Worm (Caenorhabditis elegans) whole organism, L1 larva: Measurements from ENCODE around the gene Y54G9A.5.

Experiments
- C16A3.4 ChIP-seq: fragments of 150-350 bp; optimal IDR thresholded peaks from 2 replicates; lab custom pipeline; 2014; ENCODE audit warnings: missing biosample characterization, missing genetic modification characterization
- F16B12.6 ChIP-seq: fragments of 150-350 bp; optimal IDR thresholded peaks from 2 replicates; lab custom pipeline; 2014; ENCODE audit warnings: missing biosample characterization, missing genetic modification characterization
- Y116A8C.19 ChIP-seq: sonication (generic microtip); optimal IDR thresholded peaks from 2 replicates; lab custom pipeline; 2016; ENCODE audit warnings: missing compliant biosample characterization, missing genetic modification characterization, borderline replicate concordance
- aly-2 ChIP-seq: fragments of 150-350 bp; optimal IDR thresholded peaks from 2 replicates; lab custom pipeline; 2014; ENCODE audit warnings: missing biosample characterization, missing genetic modification characterization
- ces-1 ChIP-seq: fragments of 150-350 bp; optimal IDR thresholded peaks from 2 replicates; lab custom pipeline; 2014; ENCODE audit warnings: missing biosample characterization, missing genetic modification reagents, missing genetic modification characterization
- dpl-1 ChIP-seq, 3 experiments: fragments of 150-350 bp in 2 of 3; sonication (generic microtip) in 1 of 3; optimal IDR thresholded peaks; 2 replicates each; lab custom pipeline; 2014 to 2017; ENCODE audit warnings: missing biosample characterization in 3 of 3, missing genetic modification characterization in 3 of 3, missing genetic modification reagents in 3 of 3
- dsc-1 ChIP-seq: sonication (generic microtip); optimal IDR thresholded peaks from 2 replicates; lab custom pipeline; 2016; ENCODE audit warnings: mild to moderate bottlenecking, missing genetic modification characterization, missing compliant biosample characterization
- efl-1 ChIP-seq, 4 experiments: fragments of 150-350 bp; optimal IDR thresholded peaks in 3 of 4; peaks in 1 of 4; 1 replicate in 1 of 4; 2 replicates in 3 of 4; lab custom pipeline; 2014; ENCODE audit warnings: missing biosample characterization in 2 of 4, missing genetic modification characterization in 2 of 4, missing genetic modification reagents in 2 of 4
- efl-3 ChIP-seq: fragments of 200-800 bp; sonication (Bioruptor generic); optimal IDR thresholded peaks from 2 replicates; lab custom pipeline; 2018; ENCODE audit warnings: mild to moderate bottlenecking, missing genetic modification characterization, missing compliant biosample characterization
- fkh-10 ChIP-seq: sonication (generic microtip); optimal IDR thresholded peaks from 2 replicates; lab custom pipeline; 2017; ENCODE audit warnings: missing biosample characterization, missing genetic modification reagents, missing genetic modification characterization
- fos-1 ChIP-seq: fragments of 150-350 bp; optimal IDR thresholded peaks from 2 replicates; lab custom pipeline; 2014; ENCODE audit warnings: missing biosample characterization, missing genetic modification characterization
- hlh-4 ChIP-seq: sonication (generic microtip); optimal IDR thresholded peaks from 2 replicates; lab custom pipeline; 2016; ENCODE audit warnings: mild to moderate bottlenecking, missing genetic modification characterization, missing compliant biosample characterization
- hpl-2 ChIP-seq: fragments of 150-350 bp; optimal IDR thresholded peaks from 2 replicates; lab custom pipeline; 2014; ENCODE audit warnings: missing biosample characterization, missing genetic modification reagents, missing genetic modification characterization
- irx-1 ChIP-seq: sonication (generic microtip); optimal IDR thresholded peaks from 2 replicates; lab custom pipeline; 2016; ENCODE audit warnings: missing genetic modification characterization, missing compliant biosample characterization
- jun-1 ChIP-seq: fragments of 150-350 bp; optimal IDR thresholded peaks from 2 replicates; lab custom pipeline; 2014; ENCODE audit warnings: missing biosample characterization, missing genetic modification reagents, missing genetic modification characterization
- lin-13 ChIP-seq: fragments of 150-350 bp; optimal IDR thresholded peaks from 2 replicates; lab custom pipeline; 2014; ENCODE audit warnings: missing biosample characterization, missing genetic modification reagents, missing genetic modification characterization
- lin-14 ChIP-seq: fragments of 200-800 bp; sonication (Bioruptor generic); optimal IDR thresholded peaks from 2 replicates; lab custom pipeline; 2018; ENCODE audit warnings: mild to moderate bottlenecking, missing genetic modification characterization, moderate library complexity, missing compliant biosample characterization
- lin-15B ChIP-seq: fragments of 150-350 bp; sonication (generic microtip); optimal IDR thresholded peaks from 3 replicates; lab custom pipeline; 2014; ENCODE audit warnings: missing biosample characterization, missing genetic modification characterization
- lin-35 ChIP-seq, 2 experiments: fragments of 150-350 bp; optimal IDR thresholded peaks; 2 replicates each; lab custom pipeline; 2014; ENCODE audit warnings: missing biosample characterization in 2 of 2, missing genetic modification characterization in 2 of 2, missing genetic modification reagents in 2 of 2
- lin-39 ChIP-seq: fragments of 150-350 bp; optimal IDR thresholded peaks from 2 replicates; lab custom pipeline; 2014; ENCODE audit warnings: missing biosample characterization, missing genetic modification reagents, missing genetic modification characterization
- lir-3 ChIP-seq: sonication (generic microtip); optimal IDR thresholded peaks from 2 replicates; lab custom pipeline; 2016; ENCODE audit warnings: mild to moderate bottlenecking, missing genetic modification characterization, moderate library complexity, missing compliant biosample characterization; ENCODE audit not compliant: poor library complexity
- mdl-1 ChIP-seq, 2 experiments: fragments of 150-350 bp; optimal IDR thresholded peaks; 2 replicates each; lab custom pipeline; 2014 to 2017; ENCODE audit warnings: missing biosample characterization in 2 of 2, missing genetic modification characterization in 2 of 2, inconsistent platforms in 1 of 2
- mep-1 ChIP-seq: fragments of 150-350 bp; optimal IDR thresholded peaks from 2 replicates; lab custom pipeline; 2014; ENCODE audit warnings: missing biosample characterization, missing genetic modification characterization
- nhr-11 ChIP-seq: fragments of 150-350 bp; optimal IDR thresholded peaks from 2 replicates; lab custom pipeline; 2014; ENCODE audit warnings: missing biosample characterization, missing genetic modification characterization
- nhr-12 ChIP-seq: sonication (generic microtip); optimal IDR thresholded peaks from 2 replicates; lab custom pipeline; 2017; ENCODE audit warnings: missing biosample characterization, missing genetic modification characterization
- nhr-19 ChIP-seq: fragments of 200-800 bp; sonication (Bioruptor generic); conservative IDR thresholded peaks from 2 replicates; pipeline ENCODE4 v1.3.6; 2022; ENCODE audit warnings: missing genetic modification characterization, missing compliant biosample characterization
- nhr-20 ChIP-seq: sonication (generic microtip); optimal IDR thresholded peaks from 2 replicates; lab custom pipeline; 2016; ENCODE audit warnings: mild to moderate bottlenecking, missing genetic modification characterization, missing compliant biosample characterization
- nhr-71 ChIP-seq: sonication (generic microtip); optimal IDR thresholded peaks from 2 replicates; lab custom pipeline; 2016; ENCODE audit warnings: mild to moderate bottlenecking, missing genetic modification characterization, moderate library complexity, missing compliant biosample characterization
- nhr-76 ChIP-seq: sonication (generic microtip); optimal IDR thresholded peaks from 2 replicates; lab custom pipeline; 2017; ENCODE audit warnings: missing biosample characterization, missing genetic modification characterization
- nhr-77 ChIP-seq: fragments of 150-350 bp; optimal IDR thresholded peaks from 2 replicates; lab custom pipeline; 2014; ENCODE audit warnings: missing biosample characterization, missing genetic modification characterization
- nhr-85 ChIP-seq: sonication (generic microtip); peaks from one replicate; lab custom pipeline; 2016; ENCODE audit warnings: missing genetic modification characterization, inconsistent platforms, missing compliant biosample characterization
- nhr-90 ChIP-seq: sonication (generic microtip); optimal IDR thresholded peaks from 2 replicates; lab custom pipeline; 2016; ENCODE audit warnings: mild to moderate bottlenecking, missing genetic modification characterization, missing compliant biosample characterization; ENCODE audit not compliant: poor library complexity
- pag-3 ChIP-seq: sonication (generic microtip); optimal IDR thresholded peaks from 2 replicates; lab custom pipeline; 2017; ENCODE audit warnings: missing genetic modification characterization, mild to moderate bottlenecking, missing compliant biosample characterization, antibody characterized with exemption, borderline replicate concordance; ENCODE audit not compliant: insufficient read depth
- pax-3 ChIP-seq: fragments of 200-800 bp; sonication (Bioruptor generic); optimal IDR thresholded peaks from 2 replicates; lab custom pipeline; 2018; ENCODE audit warnings: mild to moderate bottlenecking, missing genetic modification characterization, moderate library complexity, missing compliant biosample characterization
- skn-1 ChIP-seq: fragments of 150-350 bp; optimal IDR thresholded peaks from 2 replicates; lab custom pipeline; 2014; ENCODE audit warnings: missing biosample characterization, missing genetic modification characterization
- snu-23 ChIP-seq: sonication (generic microtip); optimal IDR thresholded peaks from 2 replicates; lab custom pipeline; 2016; ENCODE audit warnings: missing genetic modification characterization, missing compliant biosample characterization
- sox-4 ChIP-seq: sonication (generic microtip); optimal IDR thresholded peaks from 2 replicates; lab custom pipeline; 2016; ENCODE audit warnings: missing genetic modification characterization, missing compliant biosample characterization
- sup-37 ChIP-seq: fragments of 200-800 bp; sonication (Bioruptor generic); optimal IDR thresholded peaks from 2 replicates; lab custom pipeline; 2018; ENCODE audit warnings: mild to moderate bottlenecking, missing genetic modification characterization, missing compliant biosample characterization
- swsn-7 ChIP-seq: sonication (generic microtip); optimal IDR thresholded peaks from 2 replicates; lab custom pipeline; 2016; ENCODE audit warnings: missing genetic modification characterization, missing compliant biosample characterization
- tbx-2 ChIP-seq: sonication (generic microtip); optimal IDR thresholded peaks from 2 replicates; lab custom pipeline; 2016; ENCODE audit warnings: missing genetic modification characterization, missing compliant biosample characterization
- unc-130 ChIP-seq: fragments of 150-350 bp; optimal IDR thresholded peaks from 2 replicates; lab custom pipeline; 2017; ENCODE audit warnings: missing biosample characterization, missing genetic modification characterization, inconsistent platforms
- unc-30 ChIP-seq: sonication (generic microtip); optimal IDR thresholded peaks from 2 replicates; lab custom pipeline; 2017; ENCODE audit warnings: missing biosample characterization, missing genetic modification characterization
- unc-62 ChIP-seq: fragments of 150-350 bp; optimal IDR thresholded peaks from 2 replicates; lab custom pipeline; 2014; ENCODE audit warnings: missing biosample characterization, missing genetic modification reagents, missing genetic modification characterization
- unc-86 ChIP-seq: sonication (generic microtip); optimal IDR thresholded peaks from 2 replicates; lab custom pipeline; 2016; ENCODE audit warnings: missing genetic modification characterization, missing compliant biosample characterization
- unc-98 ChIP-seq: fragments of 200-800 bp; sonication (Bioruptor generic); IDR thresholded peaks from 2 replicates; pipeline ENCODE4 v1.3.6; 2022; ENCODE audit warnings: missing genetic modification characterization, missing compliant biosample characterization
- xbp-1 ChIP-seq: sonication (generic microtip); optimal IDR thresholded peaks from 2 replicates; lab custom pipeline; 2016; ENCODE audit warnings: missing genetic modification characterization, missing compliant biosample characterization
- zag-1 ChIP-seq: fragments of 150-350 bp; optimal IDR thresholded peaks from 2 replicates; lab custom pipeline; 2014; ENCODE audit warnings: missing biosample characterization, missing genetic modification characterization
- zip-4 ChIP-seq: fragments of 200-800 bp; sonication (Bioruptor generic); optimal IDR thresholded peaks from 2 replicates; lab custom pipeline; 2018; ENCODE audit warnings: mild to moderate bottlenecking, missing genetic modification characterization, moderate library complexity, missing compliant biosample characterization

The Y54G9A.5 gene

ce11 chrII:13721218-13721617 is 1.6 kb upstream of the Y54G9A.5 start, which contains the start of gene sre-46:
Gene sre-46, minus strand, starts transcription at chrII:13721318.
- TF ChIP-seq pag-3 (no peak), efl-3 (GFP tag; lab: Kevin White, UChicago) (no peak), skn-1 (no peak), swsn-7 (no peak), mep-1 (tag; lab: Kevin White, UChicago) (no peak), nhr-11 (tag; lab: Kevin White, UChicago) (no peak), nhr-20 (tag; lab: Kevin White, UChicago) (no peak), irx-1 (tag; lab: Kevin White, UChicago) (no peak)

ce11 chrII:13723754-13724153 is 947 bp downstream of the Y54G9A.5 start:
- no peak for TF ChIP-seq mdl-1 (tag; optimal IDR thresholded peaks at IDR 0.05; lab: Kevin White, UChicago)
- peak; percentile 1 for TF ChIP-seq nhr-85

ce11 chrII:13725793-13726192 is 3.0 kb downstream of the Y54G9A.5 start, which contains the start of the genes Y54G9A.7 and bub-3:
Gene Y54G9A.7, minus strand, starts transcription at chrII:13725799.
Gene bub-3, plus strand, starts transcription at chrII:13726062.
- TF ChIP-seq unc-86 (no peak), efl-1 (optimal IDR thresholded peaks at IDR 0.05; lab: Kevin White, UChicago) (peak; percentile 45 to 71), efl-1 (GFP tag; optimal IDR thresholded peaks at IDR 0.05 in 1 of 2; lab: Kevin White, UChicago) (peak; percentile 74 to 96), unc-62 (GFP tag; lab: Kevin White, UChicago) (no peak), ces-1 (GFP tag; lab: Kevin White, UChicago) (no peak), lin-13 (GFP tag; lab: Kevin White, UChicago) (no peak), dsc-1 (tag; lab: Kevin White, UChicago) (no peak), hpl-2 (no peak), nhr-77 (tag; lab: Kevin White, UChicago) (peak; percentile 4), zag-1 (tag; lab: Kevin White, UChicago) (no peak), dpl-1 (GFP tag; optimal IDR thresholded peaks at IDR 0.05; lab: Kevin White, UChicago) (peak; percentile 48 to 70 (median 60)), efl-3 (GFP tag; lab: Kevin White, UChicago) (no peak), irx-1 (tag; lab: Kevin White, UChicago) (no peak), tbx-2 (tag; lab: Kevin White, UChicago) (no peak), nhr-11 (tag; lab: Kevin White, UChicago) (no peak), mdl-1 (tag; optimal IDR thresholded peaks at IDR 0.05; lab: Kevin White, UChicago) (no peak), nhr-76 (tag; lab: Kevin White, UChicago) (no peak), snu-23 (GFP tag; lab: Kevin White, UChicago) (peak; percentile 40), jun-1 (tag; lab: Kevin White, UChicago) (no peak), unc-98 (GFP tag; lab: Robert Waterston, UW) (no peak), lin-15B (no peak), lir-3 (tag; lab: Kevin White, UChicago) (no peak), nhr-12 (tag; lab: Kevin White, UChicago) (no peak), pax-3 (tag; lab: Kevin White, UChicago) (no peak), pag-3 (no peak), sup-37 (GFP tag; lab: Kevin White, UChicago) (no peak), skn-1 (no peak), sox-4 (tag; lab: Kevin White, UChicago) (no peak), hlh-4 (no peak), lin-14 (no peak), nhr-71 (tag; lab: Kevin White, UChicago) (no peak), F16B12.6 (tag; lab: Kevin White, UChicago) (peak; percentile 84), fos-1 (tag; lab: Kevin White, UChicago) (no peak), swsn-7 (no peak), lin-39 (tag; lab: Kevin White, UChicago) (no peak), fkh-10 (GFP tag; lab: Kevin White, UChicago) (no peak), nhr-19 (GFP tag; lab: Robert Waterston, UW) (no peak), nhr-85 (peak; percentile 58), Y116A8C.19 (tag; lab: Kevin White, UChicago) (no peak), aly-2 (no peak), lin-35 (GFP tag; optimal IDR thresholded peaks at IDR 0.05; lab: Kevin White, UChicago) (peak; percentile 61 to 75), zip-4 (no peak), xbp-1 (peak; percentile 11), nhr-90 (tag; lab: Kevin White, UChicago) (no peak), unc-130 (peak; percentile 25), C16A3.4 (no peak), unc-30 (tag; lab: Kevin White, UChicago) (no peak)
